Worm (Caenorhabditis elegans): ENCODE measurements around the gene atg-13.
A peak's percentile ranks its signal among the peaks of the same experiment; 100 is the strongest.

Gene atg-13

DNA sequence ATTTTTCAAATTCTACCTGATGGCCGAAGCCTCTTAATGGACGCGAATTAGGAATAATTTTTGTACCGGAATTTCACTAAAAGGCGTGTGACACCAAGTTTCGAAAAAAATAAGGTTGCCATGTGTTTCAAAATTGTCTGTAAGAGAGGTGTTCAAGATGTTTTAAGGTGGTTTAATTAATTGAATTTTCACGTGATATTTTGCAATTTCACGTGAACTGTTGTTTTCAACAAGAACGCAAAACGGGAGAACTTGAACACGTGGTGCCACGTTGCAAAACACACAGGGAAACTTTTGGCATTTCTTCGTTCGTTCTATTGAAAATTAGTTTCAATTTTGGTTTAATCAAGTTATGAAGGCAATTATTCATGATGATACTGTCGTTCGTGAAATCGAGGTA lies 23.6 kb upstream of the atg-13 start, which contains the start of gene spc-2:
TSS of gene spc-2 (plus strand) at position 301 of the 400 bp plus-strand sequence.
- TF ChIP-seq lin-40 (tag; optimal IDR thresholded peaks at IDR 0.05) = no peak
- no peak for TF ChIP-seq efl-1 (GFP tag; optimal IDR thresholded peaks at IDR 0.05)
- no peak for TF ChIP-seq ceh-79 (tag; optimal IDR thresholded peaks at IDR 0.05)
- TF ChIP-seq pbrm-1 (GFP tag; IDR thresholded peaks at IDR 0.05) = no peak
- no peak for TF ChIP-seq aptf-2 (GFP tag; conservative IDR thresholded peaks at IDR 0.05)
- TF ChIP-seq B0336.3 (GFP tag; IDR thresholded peaks at IDR 0.05) = no peak
- TF ChIP-seq ztf-22 (GFP tag; optimal IDR thresholded peaks at IDR 0.05) = no peak
- no peak for TF ChIP-seq ztf-3 (GFP tag; optimal IDR thresholded peaks at IDR 0.05)
- no peak for TF ChIP-seq ztf-25 (GFP tag; IDR thresholded peaks at IDR 0.05)
- no peak for TF ChIP-seq F55B11.4 (tag; optimal IDR thresholded peaks at IDR 0.05; ENCODE audit: borderline replicate concordance, insufficient read depth)
- TF ChIP-seq die-1 (tag; optimal IDR thresholded peaks at IDR 0.05) = no peak
- no peak for TF ChIP-seq K12H6.12 (tag; optimal IDR thresholded peaks at IDR 0.05)
- no peak for TF ChIP-seq F37B4.10 (GFP tag; IDR thresholded peaks at IDR 0.05)
- TF ChIP-seq dox-1 (GFP tag; IDR thresholded peaks at IDR 0.05) = no peak
- TF ChIP-seq K11D2.4 (GFP tag; IDR thresholded peaks at IDR 0.05) = no peak

ce11 chrIII:8178924-8179323 lies 20.9 kb upstream of the atg-13 start, which contains the start of gene C50C3.5:
C50C3.5 (plus strand) TSS chrIII:8179224.
- TF ChIP-seq Y67H2A.10 (GFP tag; conservative IDR thresholded peaks at IDR 0.05) (no peak), snpc-3.4 (tag; optimal IDR thresholded peaks at IDR 0.05) (no peak), F57C9.4 (tag; optimal IDR thresholded peaks at IDR 0.05) (no peak), pha-4 (tag; optimal IDR thresholded peaks at IDR 0.05) (no peak), snpc-1.3 (tag; optimal IDR thresholded peaks at IDR 0.05; ENCODE audit: insufficient read depth) (no peak), lin-54 (GFP tag; optimal IDR thresholded peaks at IDR 0.05) (no peak), mes-4 (tag; optimal IDR thresholded peaks at IDR 0.05) (no peak), F22D6.2 (tag; optimal IDR thresholded peaks at IDR 0.05) (no peak), lir-1 (GFP tag; conservative IDR thresholded peaks at IDR 0.05) (no peak)

- TF ChIP-seq attf-6 (GFP tag; IDR thresholded peaks at IDR 0.05) = no peak
- TF ChIP-seq attf-5 (GFP tag; optimal IDR thresholded peaks at IDR 0.05) = no peak
- no peak for TF ChIP-seq F55B11.4 (tag; optimal IDR thresholded peaks at IDR 0.05; ENCODE audit: borderline replicate concordance, insufficient read depth)
- no peak for TF ChIP-seq nhr-80 (tag; optimal IDR thresholded peaks at IDR 0.05)
Measured at ce11 chrIII:8176265-8176664, 18.3 kb upstream of the atg-13 start, which contains the start of gene C50C3.12. C50C3.12 (plus strand) TSS chrIII:8176565.

ce11 chrIII:8175263-8175662 lies 17.3 kb upstream of the atg-13 start:
- TF ChIP-seq nfyb-1 (GFP tag; IDR thresholded peaks at IDR 0.05) (no peak), B0035.1 (tag; optimal IDR thresholded peaks at IDR 0.05) (no peak), hrde-1 (tag; optimal IDR thresholded peaks at IDR 0.05; ENCODE audit: borderline replicate concordance) (no peak), F33H1.4 (GFP tag; IDR thresholded peaks at IDR 0.05) (no peak), F22D6.2 (tag; optimal IDR thresholded peaks at IDR 0.05) (no peak)

- TF ChIP-seq snpc-4 (GFP tag; optimal IDR thresholded peaks at IDR 0.05) (peak; percentile 10), snpc-4 (tag; optimal IDR thresholded peaks at IDR 0.05) (no peak), ceh-79 (tag; optimal IDR thresholded peaks at IDR 0.05) (no peak), K11D2.4 (GFP tag; IDR thresholded peaks at IDR 0.05) (no peak), F57A8.1 (GFP tag; optimal IDR thresholded peaks at IDR 0.05) (no peak), aptf-2 (GFP tag; conservative IDR thresholded peaks at IDR 0.05) (no peak), madf-6 (GFP tag; IDR thresholded peaks at IDR 0.05) (peak; percentile 23; the same call in 1 of the 2 replicates), nhr-80 (tag; optimal IDR thresholded peaks at IDR 0.05) (no peak), F49E8.2 (tag; optimal IDR thresholded peaks at IDR 0.05; ENCODE audit: insufficient read depth) (peak; percentile 9), rcor-1 (GFP tag; IDR thresholded peaks at IDR 0.05) (no peak), aptf-3 (GFP tag; IDR thresholded peaks at IDR 0.05) (no peak), hsf-1 (GFP tag; IDR thresholded peaks at IDR 0.05) (peak; percentile 14; the same call in 1 of the 2 replicates), B0336.3 (GFP tag; IDR thresholded peaks at IDR 0.05) (no peak), Y79H2A.3 (GFP tag; conservative IDR thresholded peaks at IDR 0.05) (0 out of 2 replicates have a peak, but pooled peaks have one; percentile 31), madf-3 (GFP tag; IDR thresholded peaks at IDR 0.05) (0 out of 2 replicates have a peak, but pooled peaks have one; percentile 22)
Measured at ce11 chrIII:8172609-8173133, 14.7 kb upstream of the atg-13 start.
